7 worm cellular contexts compared by ENCODE assay signal in genomic region chrIV:2221350-2221749, ce11.
TF ChIP-seq lines count a peak whose summit lies in the region.

No protein-coding gene starts in this region.

TF ChIP-seq in whole organism, L1 larva, 84 proteins besides CTCF, POLR2A, EP300 and RAD21:
- TF ChIP-seq nhr-237 (tag; optimal IDR thresholded peaks at IDR 0.05; lab: Kevin White, UChicago) (no peak), blmp-1 (tag; optimal IDR thresholded peaks at IDR 0.05; lab: Kevin White, UChicago) (no peak), nhr-76 (tag; optimal IDR thresholded peaks at IDR 0.05; lab: Kevin White, UChicago) (no peak), nhr-90 (tag; optimal IDR thresholded peaks at IDR 0.05; lab: Kevin White, UChicago; ENCODE audit: poor library complexity) (no peak), efl-1 (optimal IDR thresholded peaks at IDR 0.05; lab: Kevin White, UChicago) (no peak), efl-1 (GFP tag; optimal IDR thresholded peaks at IDR 0.05 in 1 of 2; lab: Kevin White, UChicago) (peak in 1 of 2 experiments; percentile 41), lin-14 (GFP tag; optimal IDR thresholded peaks at IDR 0.05; lab: Kevin White, UChicago) (peak; percentile 3), ceh-90 (tag; optimal IDR thresholded peaks at IDR 0.05; lab: Kevin White, UChicago) (no peak), snpc-4 (tag; optimal IDR thresholded peaks at IDR 0.05; lab: Kevin White, UChicago) (no peak)

TF ChIP-seq in whole organism, L2 larva, 48 proteins besides CTCF, POLR2A, EP300 and RAD21:
- TF ChIP-seq aly-2 (tag; optimal IDR thresholded peaks at IDR 0.05; lab: Kevin White, UChicago) (no peak), lsy-2 (tag; optimal IDR thresholded peaks at IDR 0.05; lab: Kevin White, UChicago) (no peak), nhr-6 (tag; optimal IDR thresholded peaks at IDR 0.05; lab: Kevin White, UChicago) (no peak), ama-1 (optimal IDR thresholded peaks at IDR 0.05; lab: Kevin White, UChicago) (peak; percentile 4), unc-62 (GFP tag; optimal IDR thresholded peaks at IDR 0.05; lab: Kevin White, UChicago) (no peak), nhr-21 (tag; optimal IDR thresholded peaks at IDR 0.05; lab: Kevin White, UChicago) (no peak), nhr-129 (tag; optimal IDR thresholded peaks at IDR 0.05; lab: Kevin White, UChicago) (peak; percentile 37), sma-9 (GFP tag; optimal IDR thresholded peaks at IDR 0.05; lab: Kevin White, UChicago) (no peak), sma-9 (tag; optimal IDR thresholded peaks at IDR 0.05; lab: Kevin White, UChicago) (no peak)
TF ChIP-seq in whole organism, L2 larva: peak in this region for 2.

TF ChIP-seq in whole organism, L3 larva, 47 proteins besides CTCF, POLR2A, EP300 and RAD21:
- TF ChIP-seq ceh-28 (tag; optimal IDR thresholded peaks at IDR 0.05; lab: Kevin White, UChicago) (no peak), ZK546.5 (tag; optimal IDR thresholded peaks at IDR 0.05; lab: Kevin White, UChicago) (no peak), pha-4 (tag; optimal IDR thresholded peaks at IDR 0.05; lab: Kevin White, UChicago) (peak; percentile 67), R02D3.7 (tag; optimal IDR thresholded peaks at IDR 0.05; lab: Kevin White, UChicago) (no peak)

TF ChIP-seq in whole organism, L4 larva, 104 proteins besides CTCF, POLR2A, EP300 and RAD21 (continues in another document):
- TF ChIP-seq nhr-10 (tag; optimal IDR thresholded peaks at IDR 0.05; lab: Kevin White, UChicago) (no peak), ctbp-1 (GFP tag; IDR thresholded peaks at IDR 0.05; lab: Robert Waterston, UW) (no peak), lim-7 (GFP tag; IDR thresholded peaks at IDR 0.05; lab: Robert Waterston, UW) (no peak), ceh-20 (GFP tag; IDR thresholded peaks at IDR 0.05; lab: Robert Waterston, UW) (no peak), nhr-28 (tag; optimal IDR thresholded peaks at IDR 0.05; lab: Kevin White, UChicago) (peak; percentile 41), spr-1 (tag; optimal IDR thresholded peaks at IDR 0.05; lab: Kevin White, UChicago) (no peak), saeg-2 (GFP tag; IDR thresholded peaks at IDR 0.05; lab: Robert Waterston, UW) (no peak), nhr-111 (GFP tag; optimal IDR thresholded peaks at IDR 0.05; lab: Kevin White, UChicago) (no peak), R02D3.7 (tag; optimal IDR thresholded peaks at IDR 0.05; lab: Kevin White, UChicago) (no peak), zip-2 (tag; optimal IDR thresholded peaks at IDR 0.05; lab: Kevin White, UChicago) (no peak), unc-39 (tag; optimal IDR thresholded peaks at IDR 0.05; lab: Kevin White, UChicago) (no peak), daf-8 (GFP tag; IDR thresholded peaks at IDR 0.05; lab: Robert Waterston, UW) (no peak), skn-1 (tag; optimal IDR thresholded peaks at IDR 0.05; lab: Kevin White, UChicago) (no peak), set-16 (GFP tag; IDR thresholded peaks at IDR 0.05; lab: Robert Waterston, UW) (no peak), tra-1 (GFP tag; IDR thresholded peaks at IDR 0.05; lab: Robert Waterston, UW) (no peak), tag-97 (GFP tag; IDR thresholded peaks at IDR 0.05; lab: Robert Waterston, UW) (no peak), daf-12 (tag; optimal IDR thresholded peaks at IDR 0.05; lab: Kevin White, UChicago) (no peak), pqm-1 (tag; optimal IDR thresholded peaks at IDR 0.05; lab: Kevin White, UChicago) (peak; percentile 11), daf-16 (GFP tag; optimal IDR thresholded peaks at IDR 0.05; lab: Kevin White, UChicago) (no peak), daf-16 (tag; optimal IDR thresholded peaks at IDR 0.05; lab: Kevin White, UChicago) (peak; percentile 42)

TF ChIP-seq in whole organism, late embryonic, 69 proteins besides CTCF, POLR2A, EP300 and RAD21:
- TF ChIP-seq ceh-18 (tag; optimal IDR thresholded peaks at IDR 0.05; lab: Kevin White, UChicago) (peak; percentile 8), sox-4 (tag; optimal IDR thresholded peaks at IDR 0.05; lab: Kevin White, UChicago) (no peak), pqm-1 (tag; optimal IDR thresholded peaks at IDR 0.05; lab: Kevin White, UChicago) (no peak)

TF ChIP-seq in whole organism, mixed stage, embryonic, 35 proteins besides CTCF, POLR2A, EP300 and RAD21:
- no peak for TF ChIP-seq snpc-4 (tag; optimal IDR thresholded peaks at IDR 0.05; lab: Kevin White, UChicago)
- peak; percentile 41 for TF ChIP-seq ceh-43 (GFP tag; optimal IDR thresholded peaks at IDR 0.05; lab: Kevin White, UChicago)
- TF ChIP-seq sptf-1 (tag; optimal IDR thresholded peaks at IDR 0.05; lab: Kevin White, UChicago): no peak

TF ChIP-seq in whole organism, young adult, 124 proteins besides CTCF, POLR2A, EP300 and RAD21:
- TF ChIP-seq mes-4 (tag; optimal IDR thresholded peaks at IDR 0.05; lab: Kevin White, UChicago) (no peak), cebp-1 (GFP tag; IDR thresholded peaks at IDR 0.05; lab: Robert Waterston, UW) (0 out of 2 replicates have a peak, but pooled peaks have one; percentile 24), cebp-1 (tag; optimal IDR thresholded peaks at IDR 0.05; lab: Kevin White, UChicago) (no peak)
